Fruit fly (Drosophila melanogaster) whole organism, prepupa: Measurements from ENCODE around the gene jim.

ENCODE experiments used
- Blimp-1 ChIP-seq: fragments of 200-800 bp; sonication (Bioruptor generic); optimal IDR thresholded peaks from 3 replicates; lab custom pipeline; 2017; ENCODE audit warnings: missing biosample characterization, missing genetic modification characterization, mild to moderate bottlenecking, moderate library complexity, missing genetic modification reagents
- CG10631 ChIP-seq: fragments of 200-800 bp; sonication (Bioruptor generic); optimal IDR thresholded peaks from 2 replicates; lab custom pipeline; 2016; ENCODE audit warnings: missing biosample characterization, missing genetic modification characterization
- CG10669 ChIP-seq: fragments of 200-800 bp; sonication (Bioruptor generic); optimal IDR thresholded peaks from 3 replicates; lab custom pipeline; 2018; ENCODE audit warnings: missing biosample characterization, mild to moderate bottlenecking, missing genetic modification characterization, moderate library complexity
- CG11294 ChIP-seq: fragments of 200-800 bp; sonication (Bioruptor generic); IDR thresholded peaks from 2 replicates; pipeline ENCODE4 v1.3.6; 2022; ENCODE audit warnings: missing biosample characterization, missing genetic modification characterization
- CG15336 ChIP-seq: fragments of 200-800 bp; sonication (Bioruptor generic); IDR thresholded peaks from 2 replicates; pipeline ENCODE4 v1.3.6; 2022; ENCODE audit warnings: missing biosample characterization, missing genetic modification characterization
- CG1621 ChIP-seq: fragments of 200-800 bp; sonication (Bioruptor generic); optimal IDR thresholded peaks from 3 replicates; lab custom pipeline; 2018; ENCODE audit warnings: missing biosample characterization, mild to moderate bottlenecking, missing genetic modification characterization
- CG16779 ChIP-seq: fragments of 200-800 bp; sonication (Bioruptor generic); optimal IDR thresholded peaks from 3 replicates; lab custom pipeline; 2017; ENCODE audit warnings: missing biosample characterization, mild to moderate bottlenecking, missing genetic modification characterization
- CG3032 ChIP-seq: fragments of 200-800 bp; optimal IDR thresholded peaks from 2 replicates; lab custom pipeline; 2019; ENCODE audit warnings: missing biosample characterization, mild to moderate bottlenecking, missing genetic modification characterization, moderate library complexity
- CG31627 ChIP-seq: fragments of 200-800 bp; sonication (Bioruptor generic); optimal IDR thresholded peaks from 3 replicates; lab custom pipeline; 2016; ENCODE audit warnings: missing biosample characterization, missing genetic modification characterization
- CG32006 ChIP-seq: fragments of 200-800 bp; sonication (Bioruptor generic); optimal IDR thresholded peaks from 3 replicates; lab custom pipeline; 2017; ENCODE audit warnings: missing biosample characterization, mild to moderate bottlenecking, missing genetic modification characterization
- CG34406 ChIP-seq: fragments of 200-800 bp; sonication (Bioruptor generic); optimal IDR thresholded peaks from 3 replicates; lab custom pipeline; 2016; ENCODE audit warnings: missing biosample characterization, missing genetic modification characterization
- CG4318 ChIP-seq: fragments of 200-800 bp; sonication (Bioruptor generic); optimal IDR thresholded peaks from 3 replicates; lab custom pipeline; 2017; ENCODE audit warnings: missing biosample characterization, mild to moderate bottlenecking, missing genetic modification characterization
- CG6808 ChIP-seq: fragments of 200-800 bp; sonication (Bioruptor generic); optimal IDR thresholded peaks from 3 replicates; lab custom pipeline; 2017; ENCODE audit warnings: missing biosample characterization, missing genetic modification characterization, mild to moderate bottlenecking, moderate library complexity, missing genetic modification reagents
- CG6854 ChIP-seq: fragments of 200-800 bp; sonication (Bioruptor generic); optimal IDR thresholded peaks from 2 replicates; lab custom pipeline; 2017; ENCODE audit warnings: missing biosample characterization, mild to moderate bottlenecking, missing genetic modification characterization
- CG7368 ChIP-seq: fragments of 200-800 bp; sonication (Bioruptor generic); optimal IDR thresholded peaks from 3 replicates; lab custom pipeline; 2016; ENCODE audit warnings: missing biosample characterization, missing genetic modification characterization
- CG8119 ChIP-seq: fragments of 200-800 bp; sonication (Bioruptor generic); IDR thresholded peaks from 3 replicates; pipeline ENCODE4 v1.3.6; 2022; ENCODE audit warnings: missing biosample characterization, missing genetic modification characterization
- CG8319 ChIP-seq: fragments of 200-800 bp; sonication (Bioruptor generic); optimal IDR thresholded peaks from 3 replicates; lab custom pipeline; 2016; ENCODE audit warnings: missing biosample characterization, missing genetic modification characterization
- CG8632 ChIP-seq: fragments of 200-800 bp; sonication (Bioruptor generic); optimal IDR thresholded peaks from 3 replicates; lab custom pipeline; 2016; ENCODE audit warnings: missing biosample characterization, missing genetic modification characterization
- CG9139 ChIP-seq: fragments of 200-800 bp; sonication (Bioruptor generic); optimal IDR thresholded peaks from 3 replicates; lab custom pipeline; 2017; ENCODE audit warnings: missing biosample characterization, mild to moderate bottlenecking, missing genetic modification characterization
- Eip75B ChIP-seq: fragments of 200-800 bp; sonication (Bioruptor generic); optimal IDR thresholded peaks from 3 replicates; lab custom pipeline; 2016; ENCODE audit warnings: missing biosample characterization, missing genetic modification characterization
- Eip78C ChIP-seq: fragments of 200-800 bp; sonication (Bioruptor generic); peaks from one replicate; lab custom pipeline; 2016; ENCODE audit warnings: missing biosample characterization, missing genetic modification characterization
- Eip93F ChIP-seq: fragments of 200-800 bp; sonication (Bioruptor generic); optimal IDR thresholded peaks from 2 replicates; lab custom pipeline; 2016; ENCODE audit warnings: missing biosample characterization, mild to moderate bottlenecking, missing genetic modification characterization
- Ets21C ChIP-seq: fragments of 200-800 bp; sonication (Bioruptor generic); optimal IDR thresholded peaks from 3 replicates; lab custom pipeline; 2016; ENCODE audit warnings: missing biosample characterization, missing genetic modification characterization
- Ets96B ChIP-seq: fragments of 200-800 bp; optimal IDR thresholded peaks from 2 replicates; lab custom pipeline; 2019; ENCODE audit warnings: missing biosample characterization, mild to moderate bottlenecking, missing genetic modification characterization, moderate library complexity
- Hr4 ChIP-seq: fragments of 200-800 bp; sonication (Bioruptor generic); optimal IDR thresholded peaks from 3 replicates; lab custom pipeline; 2016; ENCODE audit warnings: missing biosample characterization, missing genetic modification characterization
- Lpt ChIP-seq: fragments of 200-800 bp; sonication (Bioruptor generic); optimal IDR thresholded peaks from 3 replicates; lab custom pipeline; 2016; ENCODE audit warnings: missing biosample characterization, missing genetic modification characterization
- Met ChIP-seq: fragments of 200-800 bp; sonication (Bioruptor generic); optimal IDR thresholded peaks from 3 replicates; lab custom pipeline; 2016; ENCODE audit warnings: missing biosample characterization, missing genetic modification characterization
- Smox ChIP-seq: fragments of 200-800 bp; sonication (Bioruptor generic); optimal IDR thresholded peaks from 3 replicates; lab custom pipeline; 2016; ENCODE audit warnings: missing biosample characterization, missing genetic modification characterization
- Sox102F ChIP-seq: fragments of 200-800 bp; sonication (Bioruptor generic); optimal IDR thresholded peaks from 2 replicates; lab custom pipeline; 2016; ENCODE audit warnings: missing biosample characterization, mild to moderate bottlenecking, missing genetic modification characterization
- Sox14 ChIP-seq: fragments of 200-800 bp; sonication (Bioruptor generic); optimal IDR thresholded peaks from 3 replicates; lab custom pipeline; 2016; ENCODE audit warnings: missing biosample characterization, missing genetic modification characterization
- achi ChIP-seq: fragments of 200-800 bp; sonication (Bioruptor generic); optimal IDR thresholded peaks from 3 replicates; lab custom pipeline; 2016; ENCODE audit warnings: missing biosample characterization, missing genetic modification characterization
- acj6 ChIP-seq: fragments of 200-800 bp; sonication (Bioruptor generic); optimal IDR thresholded peaks from 3 replicates; lab custom pipeline; 2016; ENCODE audit warnings: missing biosample characterization, missing genetic modification characterization
- dac ChIP-seq: fragments of 200-800 bp; sonication (Bioruptor generic); optimal IDR thresholded peaks from 2 replicates; lab custom pipeline; 2017; ENCODE audit warnings: missing biosample characterization, mild to moderate bottlenecking, missing genetic modification characterization
- dsx ChIP-seq: fragments of 200-800 bp; optimal IDR thresholded peaks from 3 replicates; lab custom pipeline; 2019; ENCODE audit warnings: missing biosample characterization, mild to moderate bottlenecking, missing genetic modification characterization, moderate library complexity; ENCODE audit not compliant: poor library complexity, severe bottlenecking
- eg ChIP-seq: fragments of 200-800 bp; sonication (Bioruptor generic); IDR thresholded peaks from 3 replicates; pipeline ENCODE4 v1.3.6; 2022; ENCODE audit warnings: missing biosample characterization, missing genetic modification characterization
- esn ChIP-seq: fragments of 200-800 bp; sonication (Bioruptor generic); optimal IDR thresholded peaks from 2 replicates; lab custom pipeline; 2016; ENCODE audit warnings: missing biosample characterization, mild to moderate bottlenecking, missing genetic modification characterization, moderate library complexity
- fd59A ChIP-seq: fragments of 200-800 bp; sonication (Bioruptor generic); optimal IDR thresholded peaks from 2 replicates; lab custom pipeline; 2017; ENCODE audit warnings: missing biosample characterization, mild to moderate bottlenecking, missing genetic modification characterization, missing genetic modification reagents
- lz ChIP-seq: fragments of 200-800 bp; sonication (Bioruptor generic); optimal IDR thresholded peaks from 3 replicates; lab custom pipeline; 2016; ENCODE audit warnings: missing biosample characterization, missing genetic modification characterization
- net ChIP-seq: fragments of 200-800 bp; sonication (Bioruptor generic); optimal IDR thresholded peaks from 3 replicates; lab custom pipeline; 2016; ENCODE audit warnings: missing biosample characterization, missing genetic modification characterization
- salr ChIP-seq, 2 experiments: fragments of 200-800 bp; sonication (Bioruptor generic); optimal IDR thresholded peaks; 3 replicates each; lab custom pipeline; 2016 to 2018; ENCODE audit warnings: missing biosample characterization in 2 of 2, missing genetic modification characterization in 2 of 2, mild to moderate bottlenecking in 1 of 2
- ss ChIP-seq, 2 experiments: fragments of 200-800 bp; sonication (Bioruptor generic); optimal IDR thresholded peaks; 2 replicates in 1 of 2; 3 replicates in 1 of 2; lab custom pipeline; 2017 to 2018; ENCODE audit warnings: mild to moderate bottlenecking in 2 of 2, missing biosample characterization in 2 of 2, missing genetic modification characterization in 2 of 2, moderate library complexity in 1 of 2
- svp ChIP-seq: fragments of 200-800 bp; sonication (Bioruptor generic); peaks from one replicate; lab custom pipeline; 2016; ENCODE audit warnings: missing biosample characterization, missing genetic modification characterization
- vri ChIP-seq: fragments of 200-800 bp; sonication (Bioruptor generic); optimal IDR thresholded peaks from 3 replicates; lab custom pipeline; 2016; ENCODE audit warnings: missing biosample characterization, mild to moderate bottlenecking, missing genetic modification characterization

Gene jim

DNA sequence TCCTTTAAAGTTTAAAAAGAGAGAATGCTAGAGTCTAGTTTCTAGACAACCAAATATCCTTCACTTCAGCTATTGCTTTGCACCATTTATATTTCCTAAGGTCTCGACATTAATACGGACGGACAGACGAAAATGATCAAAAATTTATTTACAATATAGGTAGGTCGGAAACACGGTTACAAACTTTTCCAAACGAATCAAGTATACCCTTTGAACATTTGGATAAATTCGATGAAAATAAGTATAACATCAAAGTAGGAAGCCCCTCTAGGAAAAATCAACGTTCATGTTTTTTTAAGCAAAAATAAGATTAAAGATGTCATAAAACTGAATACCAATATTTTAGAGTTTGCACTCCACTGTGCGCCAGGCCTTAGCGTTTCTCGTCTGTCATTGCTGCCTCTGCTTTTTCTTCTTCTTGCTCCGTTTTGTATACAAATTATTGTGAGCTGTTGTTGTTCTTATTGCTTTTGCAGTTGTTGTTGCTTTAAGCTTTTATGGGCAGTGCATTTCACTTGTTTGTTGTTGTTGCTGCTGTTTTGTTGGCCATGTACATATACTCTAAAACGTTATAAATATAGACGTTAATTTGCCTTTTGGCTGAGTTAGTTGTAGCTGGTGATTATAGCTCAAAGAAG is 91.9 kb downstream of the jim start (continued):
- no peak for TF ChIP-seq CG16779
- TF ChIP-seq Blimp-1 (GFP tag; lab: Kevin White, UChicago), result no peak
- TF ChIP-seq Eip78C (GFP tag; lab: Kevin White, UChicago), result peak; percentile 84
- peak; percentile 4 for TF ChIP-seq CG34406 (GFP tag; lab: Kevin White, UChicago)
- TF ChIP-seq Ets96B, result peak; percentile 7
- TF ChIP-seq Ets21C (GFP tag; lab: Kevin White, UChicago), result no peak
- TF ChIP-seq salr (GFP tag; optimal IDR thresholded peaks at IDR 0.05; lab: Kevin White, UChicago), result peak in 1 of 2 experiments; percentile 66
- TF ChIP-seq CG7368 (GFP tag; lab: Kevin White, UChicago), result no peak

DNA sequence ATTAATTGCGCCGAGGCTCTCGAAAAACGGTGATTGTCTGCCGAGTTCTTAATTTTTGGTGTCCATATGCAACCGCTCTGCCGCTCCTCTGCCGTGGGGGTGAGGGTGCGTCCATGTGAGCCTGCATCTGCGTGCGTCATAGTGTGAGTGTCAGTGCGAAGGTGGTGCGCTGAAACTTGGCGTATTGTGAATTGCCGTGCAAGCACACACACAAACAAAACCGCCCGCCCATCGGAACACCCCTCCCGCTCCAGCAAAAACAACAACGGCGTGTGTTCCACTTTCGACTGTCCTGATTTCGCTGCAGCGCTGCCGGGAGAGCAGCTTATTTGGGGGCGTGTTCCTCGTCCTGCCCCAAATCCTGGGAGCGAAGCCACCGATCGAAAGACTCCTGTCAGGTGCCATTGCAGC is 92.9 kb downstream of the jim start:
- TF ChIP-seq esn (GFP tag; lab: Kevin White, UChicago) (no peak), CG9139 (no peak), Eip75B (GFP tag; lab: Kevin White, UChicago) (peak; percentile 30), Sox14 (GFP tag; lab: Kevin White, UChicago) (no peak), Lpt (GFP tag; lab: Kevin White, UChicago) (no peak), CG6854 (no peak), CG11294 (GFP tag; lab: Robert Waterston, UW) (no peak), CG8632 (no peak), eg (GFP tag; lab: Robert Waterston, UW) (0 out of 3 replicates have a peak, but pooled peaks have one; percentile 26), Sox102F (no peak), net (no peak), fd59A (no peak), lz (GFP tag; lab: Kevin White, UChicago) (no peak), achi (GFP tag; lab: Kevin White, UChicago) (no peak), CG6808 (GFP tag; lab: Kevin White, UChicago) (no peak), CG16779 (no peak), Met (GFP tag; lab: Kevin White, UChicago) (no peak), acj6 (GFP tag; lab: Kevin White, UChicago) (no peak), CG15336 (GFP tag; lab: Robert Waterston, UW) (0 out of 2 replicates have a peak, but pooled peaks have one; percentile 7), CG1621 (tag; lab: Kevin White, UChicago) (peak; percentile 13), salr (GFP tag; optimal IDR thresholded peaks at IDR 0.05; lab: Kevin White, UChicago) (no peak), dsx (GFP tag; lab: Kevin White, UChicago) (peak; percentile 92), CG10669 (GFP tag; lab: Kevin White, UChicago) (no peak), Ets96B (no peak), Eip93F (GFP tag; lab: Kevin White, UChicago) (no peak), svp (no peak)

DNA sequence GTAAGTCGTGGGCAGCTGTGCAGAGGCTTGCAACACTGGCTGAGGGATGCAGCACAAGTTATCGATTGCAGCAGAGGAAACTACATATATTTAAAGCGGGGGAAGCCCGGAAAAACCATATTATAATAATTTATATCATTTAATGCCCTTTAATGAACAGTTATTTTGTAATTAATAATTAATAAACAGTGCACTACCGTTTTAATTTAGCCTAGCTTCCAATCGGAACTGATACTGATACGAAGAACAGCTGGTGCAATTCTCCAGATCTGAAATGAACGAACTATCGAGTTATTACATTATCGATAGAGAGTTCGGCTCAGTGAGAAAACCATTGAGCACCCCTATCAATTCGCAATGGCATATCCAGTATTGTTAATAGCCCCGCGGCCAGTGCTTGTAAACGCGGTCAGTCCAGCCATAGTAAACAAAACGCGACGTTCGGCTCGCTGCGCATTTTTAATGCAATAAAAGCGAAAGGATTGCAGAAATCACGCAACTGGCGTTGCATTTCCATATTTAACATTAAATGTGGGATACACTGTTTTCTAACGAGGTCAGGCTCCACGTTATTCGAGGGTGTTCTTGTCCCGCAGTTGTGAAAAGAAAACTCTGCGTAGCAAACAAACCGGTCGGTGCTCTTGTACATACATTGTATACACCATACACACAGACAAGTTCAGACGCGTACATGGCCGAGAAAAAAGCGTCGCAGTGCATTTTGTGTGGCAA is 93.4 kb downstream of the jim start, which contains the start of gene CG7369:
CG7369 (plus strand) TSS at position 405 of the 732 bp plus-strand sequence.
- TF ChIP-seq Eip93F (GFP tag; lab: Kevin White, UChicago), result peak; percentile 75
- TF ChIP-seq Blimp-1 (GFP tag; lab: Kevin White, UChicago), result peak; percentile 72
- peak; percentile 88 for TF ChIP-seq Smox (GFP tag; lab: Kevin White, UChicago)
- TF ChIP-seq dsx (GFP tag; lab: Kevin White, UChicago), result peak; percentile 99
- peak; percentile 88 for TF ChIP-seq lz (GFP tag; lab: Kevin White, UChicago)
- peak; percentile 60 for TF ChIP-seq CG1621 (tag; lab: Kevin White, UChicago)
- TF ChIP-seq CG7368 (GFP tag; lab: Kevin White, UChicago), result peak; percentile 72
- peak; percentile 75 for TF ChIP-seq dac (GFP tag; lab: Kevin White, UChicago)
- peak; percentile 83 for TF ChIP-seq CG10669 (GFP tag; lab: Kevin White, UChicago)
- TF ChIP-seq CG3032 (tag; lab: Kevin White, UChicago), result peak; percentile 85
- peak; percentile 86 for TF ChIP-seq Sox102F
- peak; percentile 93 for TF ChIP-seq CG10631 (GFP tag; lab: Kevin White, UChicago)
- TF ChIP-seq ss (GFP tag; optimal IDR thresholded peaks at IDR 0.05; lab: Kevin White, UChicago), result peak in 1 of 2 experiments; percentile 83
- peak; percentile 85 for TF ChIP-seq Hr4
- peak; percentile 86 for TF ChIP-seq acj6 (GFP tag; lab: Kevin White, UChicago)
- TF ChIP-seq eg (GFP tag; lab: Robert Waterston, UW), result peak; percentile 84
- peak; percentile 87 for TF ChIP-seq Met (GFP tag; lab: Kevin White, UChicago)
- TF ChIP-seq Lpt (GFP tag; lab: Kevin White, UChicago), result peak; percentile 46
- TF ChIP-seq svp, result peak; percentile 94
- TF ChIP-seq CG32006, result peak; percentile 85
- TF ChIP-seq esn (GFP tag; lab: Kevin White, UChicago), result peak; percentile 90
- TF ChIP-seq CG8319 (GFP tag; lab: Kevin White, UChicago), result peak; percentile 72
- peak; percentile 81 for TF ChIP-seq CG4318
- peak; percentile 84 for TF ChIP-seq vri
- peak; percentile 76 for TF ChIP-seq Ets96B
- TF ChIP-seq CG34406 (GFP tag; lab: Kevin White, UChicago), result peak; percentile 86
- TF ChIP-seq CG8119 (GFP tag; lab: Robert Waterston, UW), result peak; percentile 70
- TF ChIP-seq CG31627 (GFP tag; lab: Kevin White, UChicago), result peak; percentile 89
